Worm (Caenorhabditis elegans) whole organism, early embryonic: Measurements from ENCODE around the gene Y37D8A.19.
A peak's percentile ranks its signal among the peaks of the same experiment; 100 is the strongest.

ENCODE experiments used
- B0310.2 ChIP-seq: sonication (generic microtip); optimal IDR thresholded peaks from 2 replicates; lab custom pipeline; 2016; ENCODE audit warnings: mild to moderate bottlenecking, missing genetic modification characterization, missing compliant biosample characterization
- F13C5.2 ChIP-seq: sonication (generic microtip); optimal IDR thresholded peaks from 2 replicates; lab custom pipeline; 2017; ENCODE audit warnings: mild to moderate bottlenecking, missing genetic modification characterization, inconsistent platforms, missing compliant biosample characterization
- aly-1 ChIP-seq: sonication (generic microtip); optimal IDR thresholded peaks from 2 replicates; lab custom pipeline; 2016; ENCODE audit warnings: missing genetic modification characterization, missing compliant biosample characterization
- ama-1 ChIP-seq: fragments of 150-350 bp; optimal IDR thresholded peaks from 2 replicates; lab custom pipeline; 2014
- ceh-13 ChIP-seq: fragments of 200-800 bp; sonication (Bioruptor generic); optimal IDR thresholded peaks from 2 replicates; lab custom pipeline; 2018; ENCODE audit warnings: mild to moderate bottlenecking, missing genetic modification characterization, missing compliant biosample characterization
- ceh-36 ChIP-seq: sonication (generic microtip); optimal IDR thresholded peaks from 2 replicates; lab custom pipeline; 2016; ENCODE audit warnings: missing genetic modification characterization, inconsistent platforms, missing compliant biosample characterization
- ets-7 ChIP-seq: sonication (generic microtip); optimal IDR thresholded peaks from 2 replicates; lab custom pipeline; 2016; ENCODE audit warnings: missing genotype, missing genetic modification characterization, missing compliant biosample characterization
- flt-1 ChIP-seq: fragments of 200-800 bp; sonication (Bioruptor generic); IDR thresholded peaks from 2 replicates; pipeline ENCODE4 v1.3.6; 2022; ENCODE audit warnings: missing genetic modification characterization, missing compliant biosample characterization
- hmbx-1 ChIP-seq: sonication (generic microtip); optimal IDR thresholded peaks from 2 replicates; lab custom pipeline; 2016; ENCODE audit warnings: mild to moderate bottlenecking, missing genetic modification characterization, missing compliant biosample characterization
- hmg-4 ChIP-seq: fragments of 200-800 bp; sonication (Bioruptor generic); optimal IDR thresholded peaks from 2 replicates; lab custom pipeline; 2018; ENCODE audit warnings: mild to moderate bottlenecking, missing genetic modification characterization, missing compliant biosample characterization
- hnd-1 ChIP-seq: sonication (generic microtip); optimal IDR thresholded peaks from 2 replicates; lab custom pipeline; 2016; ENCODE audit warnings: missing genetic modification characterization, missing compliant biosample characterization
- pes-1 ChIP-seq: fragments of 200-800 bp; sonication (Bioruptor generic); IDR thresholded peaks from 2 replicates; pipeline ENCODE4 v1.3.6; 2022; ENCODE audit warnings: missing genetic modification reagents, missing genetic modification characterization, missing compliant biosample characterization
- scrt-1 ChIP-seq: fragments of 200-800 bp; sonication (Bioruptor generic); IDR thresholded peaks from 2 replicates; pipeline ENCODE4 v1.3.6; 2022; ENCODE audit warnings: missing genetic modification characterization, missing compliant biosample characterization
- sea-1 ChIP-seq: fragments of 200-800 bp; sonication (Bioruptor generic); conservative IDR thresholded peaks from 2 replicates; pipeline ENCODE4 v1.3.6; 2022; ENCODE audit warnings: missing genetic modification characterization, missing compliant biosample characterization
- tbx-11 ChIP-seq: fragments of 200-800 bp; sonication (Bioruptor generic); IDR thresholded peaks from 2 replicates; pipeline ENCODE4 v1.3.6; 2022; ENCODE audit warnings: missing genetic modification characterization, missing compliant biosample characterization
- tbx-37 ChIP-seq: fragments of 200-800 bp; sonication (Bioruptor generic); conservative IDR thresholded peaks from 2 replicates; pipeline ENCODE4 v1.3.6; 2022; ENCODE audit warnings: missing genetic modification reagents, missing genetic modification characterization, missing compliant biosample characterization
- tra-4 ChIP-seq: sonication (generic microtip); optimal IDR thresholded peaks from 2 replicates; lab custom pipeline; 2017; ENCODE audit warnings: missing genetic modification characterization, missing compliant biosample characterization

The Y37D8A.19 gene

ce11 chrIII:12920810-12921209 is 8.9 kb upstream of the Y37D8A.19 start:
- TF ChIP-seq F13C5.2 (no peak), ceh-36 (tag; lab: Kevin White, UChicago) (no peak), hnd-1 (tag; lab: Kevin White, UChicago) (no peak), ets-7 (tag; lab: Kevin White, UChicago) (no peak), scrt-1 (GFP tag; lab: Robert Waterston, UW) (no peak), ceh-13 (no peak), flt-1 (GFP tag; lab: Robert Waterston, UW) (no peak), aly-1 (tag; lab: Kevin White, UChicago) (no peak), sea-1 (GFP tag; lab: Robert Waterston, UW) (no peak)

ce11 chrIII:12925947-12926607 is 3.6 kb upstream of the Y37D8A.19 start, which contains the start of the genes npp-25 and mrps-10:
npp-25 (minus strand) TSS chrIII:12925997.
mrps-10 (plus strand) TSS chrIII:12926557.
- TF ChIP-seq F13C5.2 (peak; percentile 26), aly-1 (tag; lab: Kevin White, UChicago) (no peak)

ce11 chrIII:12931108-12931507 is 1.4 kb downstream of the Y37D8A.19 start:
- no peak for TF ChIP-seq aly-1 (tag; lab: Kevin White, UChicago)
- no peak for TF ChIP-seq scrt-1 (GFP tag; lab: Robert Waterston, UW)
- no peak for TF ChIP-seq pes-1 (GFP tag; lab: Robert Waterston, UW)
- no peak for TF ChIP-seq hnd-1 (tag; lab: Kevin White, UChicago)
- no peak for TF ChIP-seq ets-7 (tag; lab: Kevin White, UChicago)
- no peak for TF ChIP-seq flt-1 (GFP tag; lab: Robert Waterston, UW)
- TF ChIP-seq ama-1 (lab: Kevin White, UChicago) = no peak
- TF ChIP-seq ceh-36 (tag; lab: Kevin White, UChicago) = no peak
- TF ChIP-seq tra-4 = no peak
- no peak for TF ChIP-seq hmg-4 (GFP tag; lab: Kevin White, UChicago)
- TF ChIP-seq hmbx-1 (tag; lab: Kevin White, UChicago) = no peak
- no peak for TF ChIP-seq ceh-13
- TF ChIP-seq tbx-37 = no peak
- TF ChIP-seq sea-1 (GFP tag; lab: Robert Waterston, UW) = no peak
- TF ChIP-seq tbx-11 (GFP tag; lab: Robert Waterston, UW) = no peak
- no peak for TF ChIP-seq B0310.2
- TF ChIP-seq F13C5.2 = no peak

ce11 chrIII:12931786-12932427 is 2.2 kb downstream of the Y37D8A.19 start, which contains the start of gene rbm-7:
rbm-7 (minus strand) TSS chrIII:12931867.
- TF ChIP-seq tra-4 (no peak), ama-1 (lab: Kevin White, UChicago) (no peak), hnd-1 (tag; lab: Kevin White, UChicago) (no peak), tbx-11 (GFP tag; lab: Robert Waterston, UW) (no peak), flt-1 (GFP tag; lab: Robert Waterston, UW) (no peak), tbx-37 (no peak), hmbx-1 (tag; lab: Kevin White, UChicago) (no peak), B0310.2 (no peak), aly-1 (tag; lab: Kevin White, UChicago) (no peak), ceh-13 (no peak), sea-1 (GFP tag; lab: Robert Waterston, UW) (no peak), hmg-4 (GFP tag; lab: Kevin White, UChicago) (no peak), scrt-1 (GFP tag; lab: Robert Waterston, UW) (no peak), ceh-36 (tag; lab: Kevin White, UChicago) (no peak), F13C5.2 (no peak), pes-1 (GFP tag; lab: Robert Waterston, UW) (no peak), ets-7 (tag; lab: Kevin White, UChicago) (no peak)

- no peak for TF ChIP-seq tbx-11 (GFP tag; lab: Robert Waterston, UW)
- no peak for TF ChIP-seq pes-1 (GFP tag; lab: Robert Waterston, UW)
- no peak for TF ChIP-seq flt-1 (GFP tag; lab: Robert Waterston, UW)
- no peak for TF ChIP-seq tra-4
- no peak for TF ChIP-seq aly-1 (tag; lab: Kevin White, UChicago)
Measured at ce11 chrIII:12932776-12933175, 3.1 kb downstream of the Y37D8A.19 start.

ce11 chrIII:12934417-12934816 is 4.7 kb downstream of the Y37D8A.19 start, which contains the start of gene epg-3:
epg-3 (plus strand) TSS chrIII:12934717.
- TF ChIP-seq hnd-1 (tag; lab: Kevin White, UChicago) (no peak), tra-4 (no peak), B0310.2 (no peak), hmg-4 (GFP tag; lab: Kevin White, UChicago) (no peak), flt-1 (GFP tag; lab: Robert Waterston, UW) (no peak), tbx-37 (no peak), tbx-11 (GFP tag; lab: Robert Waterston, UW) (no peak), scrt-1 (GFP tag; lab: Robert Waterston, UW) (no peak), pes-1 (GFP tag; lab: Robert Waterston, UW) (no peak), hmbx-1 (tag; lab: Kevin White, UChicago) (no peak), ets-7 (tag; lab: Kevin White, UChicago) (no peak), ceh-36 (tag; lab: Kevin White, UChicago) (no peak), ama-1 (lab: Kevin White, UChicago) (no peak), sea-1 (GFP tag; lab: Robert Waterston, UW) (no peak), F13C5.2 (no peak), ceh-13 (no peak), aly-1 (tag; lab: Kevin White, UChicago) (no peak)

ce11 chrIII:12942307-12942706 is 12.6 kb downstream of the Y37D8A.19 start, which contains the start of gene unc-25:
unc-25 (plus strand) TSS chrIII:12942651.
- no peak for TF ChIP-seq sea-1 (GFP tag; lab: Robert Waterston, UW)
- TF ChIP-seq aly-1 (tag; lab: Kevin White, UChicago) = no peak
- TF ChIP-seq B0310.2 = no peak
